Worm (Caenorhabditis elegans): ENCODE measurements around the gene glb-9.

ce11 chrII:7542952-7543351 is 23.8 kb upstream of the glb-9 start:
- no peak for TF ChIP-seq nhr-11 (tag; optimal IDR thresholded peaks at IDR 0.05)
- TF ChIP-seq sox-4 (tag; optimal IDR thresholded peaks at IDR 0.05), result no peak
- no peak for TF ChIP-seq nfya-1 (tag; optimal IDR thresholded peaks at IDR 0.05)
- TF ChIP-seq elt-2 (tag; optimal IDR thresholded peaks at IDR 0.05), result no peak
- TF ChIP-seq syd-9 (tag; optimal IDR thresholded peaks at IDR 0.05), result no peak
